Worm (Caenorhabditis elegans) whole organism, early embryonic: ENCODE data around the gene gst-30.

Experiments
- B0310.2 ChIP-seq: sonication (generic microtip); optimal IDR thresholded peaks from 2 replicates; lab custom pipeline; 2016; ENCODE audit warnings: mild to moderate bottlenecking, missing genetic modification characterization, missing compliant biosample characterization
- aly-1 ChIP-seq: sonication (generic microtip); optimal IDR thresholded peaks from 2 replicates; lab custom pipeline; 2016; ENCODE audit warnings: missing genetic modification characterization, missing compliant biosample characterization
- ama-1 ChIP-seq: fragments of 150-350 bp; optimal IDR thresholded peaks from 2 replicates; lab custom pipeline; 2014
- ceh-36 ChIP-seq: sonication (generic microtip); optimal IDR thresholded peaks from 2 replicates; lab custom pipeline; 2016; ENCODE audit warnings: missing genetic modification characterization, inconsistent platforms, missing compliant biosample characterization
- ets-7 ChIP-seq: sonication (generic microtip); optimal IDR thresholded peaks from 2 replicates; lab custom pipeline; 2016; ENCODE audit warnings: missing genotype, missing genetic modification characterization, missing compliant biosample characterization
- flt-1 ChIP-seq: fragments of 200-800 bp; sonication (Bioruptor generic); IDR thresholded peaks from 2 replicates; pipeline ENCODE4 v1.3.6; 2022; ENCODE audit warnings: missing genetic modification characterization, missing compliant biosample characterization
- hmbx-1 ChIP-seq: sonication (generic microtip); optimal IDR thresholded peaks from 2 replicates; lab custom pipeline; 2016; ENCODE audit warnings: mild to moderate bottlenecking, missing genetic modification characterization, missing compliant biosample characterization
- hnd-1 ChIP-seq: sonication (generic microtip); optimal IDR thresholded peaks from 2 replicates; lab custom pipeline; 2016; ENCODE audit warnings: missing genetic modification characterization, missing compliant biosample characterization
- pes-1 ChIP-seq: fragments of 200-800 bp; sonication (Bioruptor generic); IDR thresholded peaks from 2 replicates; pipeline ENCODE4 v1.3.6; 2022; ENCODE audit warnings: missing genetic modification reagents, missing genetic modification characterization, missing compliant biosample characterization
- scrt-1 ChIP-seq: fragments of 200-800 bp; sonication (Bioruptor generic); IDR thresholded peaks from 2 replicates; pipeline ENCODE4 v1.3.6; 2022; ENCODE audit warnings: missing genetic modification characterization, missing compliant biosample characterization
- sea-1 ChIP-seq: fragments of 200-800 bp; sonication (Bioruptor generic); conservative IDR thresholded peaks from 2 replicates; pipeline ENCODE4 v1.3.6; 2022; ENCODE audit warnings: missing genetic modification characterization, missing compliant biosample characterization
- tbx-11 ChIP-seq: fragments of 200-800 bp; sonication (Bioruptor generic); IDR thresholded peaks from 2 replicates; pipeline ENCODE4 v1.3.6; 2022; ENCODE audit warnings: missing genetic modification characterization, missing compliant biosample characterization
- tbx-37 ChIP-seq: fragments of 200-800 bp; sonication (Bioruptor generic); conservative IDR thresholded peaks from 2 replicates; pipeline ENCODE4 v1.3.6; 2022; ENCODE audit warnings: missing genetic modification reagents, missing genetic modification characterization, missing compliant biosample characterization
- tra-4 ChIP-seq: sonication (generic microtip); optimal IDR thresholded peaks from 2 replicates; lab custom pipeline; 2017; ENCODE audit warnings: missing genetic modification characterization, missing compliant biosample characterization

- TF ChIP-seq tbx-11 (GFP tag; lab: Robert Waterston, UW) (no peak), ama-1 (lab: Kevin White, UChicago) (no peak), B0310.2 (no peak), sea-1 (GFP tag; lab: Robert Waterston, UW) (no peak), hmbx-1 (no peak), flt-1 (GFP tag; lab: Robert Waterston, UW) (no peak), tbx-37 (GFP tag; lab: Robert Waterston, UW) (no peak), tra-4 (no peak), hnd-1 (tag; lab: Kevin White, UChicago) (no peak), aly-1 (tag; lab: Kevin White, UChicago) (no peak), pes-1 (GFP tag; lab: Robert Waterston, UW) (no peak), ceh-36 (tag; lab: Kevin White, UChicago) (no peak), scrt-1 (GFP tag; lab: Robert Waterston, UW) (no peak), ets-7 (tag; lab: Kevin White, UChicago) (no peak)
Observed at ce11 chrII:4974448-4974951, 39.6 kb upstream of the gst-30 start.
